Worm (Caenorhabditis elegans) whole organism, mixed stage, embryonic: ENCODE results near the gene dct-7.

Experiments
- ces-1 ChIP-seq: fragments of 150-350 bp; optimal IDR thresholded peaks from 2 replicates; lab custom pipeline; 2014; ENCODE audit warnings: missing biosample characterization, missing genetic modification reagents, missing genetic modification characterization
- elt-3 ChIP-seq: fragments of 150-350 bp; optimal IDR thresholded peaks from 2 replicates; lab custom pipeline; 2014; ENCODE audit warnings: missing biosample characterization, missing genetic modification characterization
- lin-13 ChIP-seq: fragments of 150-350 bp; optimal IDR thresholded peaks from 2 replicates; lab custom pipeline; 2014; ENCODE audit warnings: missing biosample characterization, missing genetic modification characterization
- lsy-2 ChIP-seq: fragments of 150-350 bp; optimal IDR thresholded peaks from 2 replicates; lab custom pipeline; 2014; ENCODE audit warnings: missing biosample characterization, missing genetic modification characterization
- mep-1 ChIP-seq: fragments of 150-350 bp; optimal IDR thresholded peaks from 2 replicates; lab custom pipeline; 2017; ENCODE audit warnings: missing biosample characterization, missing genetic modification reagents, missing genetic modification characterization, inconsistent platforms
- nhr-237 ChIP-seq: fragments of 150-350 bp; optimal IDR thresholded peaks from 2 replicates; lab custom pipeline; 2014; ENCODE audit warnings: missing biosample characterization, missing genetic modification characterization
- nhr-76 ChIP-seq: sonication (generic microtip); optimal IDR thresholded peaks from 2 replicates; lab custom pipeline; 2017; ENCODE audit warnings: missing biosample characterization, missing genetic modification characterization
- pha-4 ChIP-seq: fragments of 150-350 bp; optimal IDR thresholded peaks from 2 replicates; lab custom pipeline; 2018; ENCODE audit warnings: missing biosample characterization, missing genetic modification reagents, missing genetic modification characterization
- sptf-1 ChIP-seq: sonication (generic microtip); optimal IDR thresholded peaks from 2 replicates; lab custom pipeline; 2017; ENCODE audit warnings: mild to moderate bottlenecking, missing genetic modification characterization, moderate library complexity, missing compliant biosample characterization
- unc-39 ChIP-seq: fragments of 150-350 bp; optimal IDR thresholded peaks from 2 replicates; lab custom pipeline; 2014; ENCODE audit warnings: missing biosample characterization, missing genetic modification characterization
- unc-62 ChIP-seq: fragments of 150-350 bp; optimal IDR thresholded peaks from 2 replicates; lab custom pipeline; 2014; ENCODE audit warnings: missing biosample characterization, missing genetic modification reagents, missing genetic modification characterization
- zip-8 ChIP-seq: fragments of 150-350 bp; optimal IDR thresholded peaks from 2 replicates; lab custom pipeline; 2014; ENCODE audit warnings: missing biosample characterization, missing genetic modification characterization
- ztf-11 ChIP-seq: fragments of 150-350 bp; optimal IDR thresholded peaks from 2 replicates; lab custom pipeline; 2014; ENCODE audit warnings: missing biosample characterization, missing genetic modification characterization

DNA sequence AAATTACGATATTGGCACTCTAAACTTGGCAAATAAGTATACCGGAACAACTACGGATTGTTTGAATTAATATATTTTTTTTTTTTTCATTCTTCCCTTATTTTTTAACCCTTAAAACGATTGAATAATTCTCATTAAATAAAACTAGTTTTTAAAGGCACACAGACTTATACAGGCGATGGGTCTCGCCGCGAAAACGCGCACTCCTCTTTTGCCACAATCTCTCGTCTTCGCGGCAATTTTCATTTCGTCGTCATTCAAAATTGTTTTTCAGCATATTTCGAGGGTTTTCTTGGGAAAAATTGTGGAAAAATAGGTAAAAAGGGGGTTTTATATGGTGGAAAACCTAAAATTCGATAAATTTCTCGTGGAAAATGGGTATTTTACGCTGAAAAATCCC is 43.0 kb downstream of the dct-7 start:
- no peak for TF ChIP-seq unc-39 (tag; lab: Kevin White, UChicago)
- TF ChIP-seq mep-1 (tag; lab: Kevin White, UChicago) = peak; percentile 32
- no peak for TF ChIP-seq nhr-237 (tag; lab: Kevin White, UChicago)
- peak; percentile 31 for TF ChIP-seq pha-4 (tag; lab: Kevin White, UChicago)
- TF ChIP-seq ces-1 (GFP tag; lab: Kevin White, UChicago) = peak; percentile 68
- TF ChIP-seq zip-8 (tag; lab: Kevin White, UChicago) = no peak
- TF ChIP-seq lsy-2 (tag; lab: Kevin White, UChicago) = peak; percentile 70
- no peak for TF ChIP-seq ztf-11
- TF ChIP-seq lin-13 (tag; lab: Kevin White, UChicago) = peak; percentile 15
- no peak for TF ChIP-seq unc-62 (GFP tag; lab: Kevin White, UChicago)
- TF ChIP-seq nhr-76 (tag; lab: Kevin White, UChicago) = no peak
- peak; percentile 29 for TF ChIP-seq sptf-1 (tag; lab: Kevin White, UChicago)
- TF ChIP-seq elt-3 (tag; lab: Kevin White, UChicago) = no peak
